Worm (Caenorhabditis elegans): ENCODE results near the gene coh-1.

Gene coh-1

DNA sequence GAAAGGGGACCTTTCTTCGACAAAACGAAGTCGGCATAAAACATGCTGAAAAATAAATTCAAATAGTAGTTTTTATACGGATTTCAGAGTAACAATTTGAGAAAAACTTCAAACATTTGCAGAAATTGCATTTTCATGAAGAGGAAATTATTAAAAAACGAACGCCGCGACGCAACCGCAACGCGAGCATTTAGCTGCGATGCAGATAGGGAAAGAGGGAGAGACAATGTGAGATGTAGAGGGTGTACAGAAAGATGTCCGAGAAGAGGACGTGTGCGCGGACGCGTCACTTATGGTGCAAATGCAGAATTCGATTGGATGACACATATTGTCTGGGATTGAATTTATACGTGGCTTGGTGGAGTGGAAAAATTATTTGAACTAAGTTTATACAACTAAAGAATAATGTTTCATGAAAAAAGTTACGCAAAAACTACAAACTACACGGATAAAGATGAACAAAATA, at the start of gene coh-1 (continued):
- TF ChIP-seq egl-27 (tag; optimal IDR thresholded peaks at IDR 0.05) (no peak), mep-1 (tag; optimal IDR thresholded peaks at IDR 0.05) (peak; percentile 66), dpl-1 (GFP tag; optimal IDR thresholded peaks at IDR 0.05) (peak; percentile 51), ama-1 (optimal IDR thresholded peaks at IDR 0.05) (no peak), hif-1 (tag; optimal IDR thresholded peaks at IDR 0.05) (peak in 1 of 2 experiments; percentile 7), dmd-8 (GFP tag; IDR thresholded peaks at IDR 0.05) (no peak), ceh-28 (tag; optimal IDR thresholded peaks at IDR 0.05) (no peak), ztf-11 (tag; optimal IDR thresholded peaks at IDR 0.05) (no peak), ctbp-1 (GFP tag; IDR thresholded peaks at IDR 0.05) (no peak), lin-13 (GFP tag; optimal IDR thresholded peaks at IDR 0.05) (no peak), madf-5 (GFP tag; IDR thresholded peaks at IDR 0.05) (no peak), unc-62 (GFP tag; optimal IDR thresholded peaks at IDR 0.05 in 1 of 2) (peak in 1 of 2 experiments; percentile 82), unc-62 (tag; optimal IDR thresholded peaks at IDR 0.05) (no peak), Y105C5A.15 (GFP tag; IDR thresholded peaks at IDR 0.05) (no peak), ztf-7 (tag; optimal IDR thresholded peaks at IDR 0.05) (no peak), arid-1 (GFP tag; conservative IDR thresholded peaks at IDR 0.05) (no peak), daf-12 (tag; optimal IDR thresholded peaks at IDR 0.05) (no peak), R02D3.7 (tag; optimal IDR thresholded peaks at IDR 0.05) (no peak), attf-4 (tag; optimal IDR thresholded peaks at IDR 0.05) (no peak), duxl-1 (tag; optimal IDR thresholded peaks at IDR 0.05; ENCODE audit: poor library complexity) (no peak), zfp-2 (tag; optimal IDR thresholded peaks at IDR 0.05) (no peak), rbr-2 (tag; optimal IDR thresholded peaks at IDR 0.05) (peak; percentile 59), nhr-11 (tag; optimal IDR thresholded peaks at IDR 0.05) (peak; percentile 2), tag-97 (GFP tag; IDR thresholded peaks at IDR 0.05) (no peak), lir-3 (tag; optimal IDR thresholded peaks at IDR 0.05) (no peak), ceh-82 (tag; optimal IDR thresholded peaks at IDR 0.05) (no peak), aly-2 (tag; optimal IDR thresholded peaks at IDR 0.05) (no peak), nhr-41 (GFP tag; IDR thresholded peaks at IDR 0.05) (no peak), Y75B8A.6 (GFP tag; IDR thresholded peaks at IDR 0.05) (no peak), pqm-1 (tag; optimal IDR thresholded peaks at IDR 0.05) (no peak), zip-2 (tag; optimal IDR thresholded peaks at IDR 0.05) (no peak), lsy-2 (tag; optimal IDR thresholded peaks at IDR 0.05) (peak in 1 of 2 experiments; percentile 71), nhr-10 (tag; optimal IDR thresholded peaks at IDR 0.05) (no peak), fkh-10 (GFP tag; optimal IDR thresholded peaks at IDR 0.05) (no peak), snpc-4 (tag; optimal IDR thresholded peaks at IDR 0.05) (no peak), hlh-11 (tag; optimal IDR thresholded peaks at IDR 0.05) (peak; percentile 19), zfp-3 (GFP tag; conservative IDR thresholded peaks at IDR 0.05) (no peak), hlh-30 (tag; optimal IDR thresholded peaks at IDR 0.05; ENCODE audit: insufficient read depth) (peak; percentile 32), nhr-48 (tag; optimal IDR thresholded peaks at IDR 0.05) (no peak), nhr-42 (GFP tag; IDR thresholded peaks at IDR 0.05) (no peak), ces-1 (GFP tag; optimal IDR thresholded peaks at IDR 0.05) (no peak), daf-16 (GFP tag; optimal IDR thresholded peaks at IDR 0.05) (no peak), daf-16 (tag; optimal IDR thresholded peaks at IDR 0.05) (no peak), snpc-1.2 (GFP tag; IDR thresholded peaks at IDR 0.05) (no peak), gei-8 (GFP tag; optimal IDR thresholded peaks at IDR 0.05) (no peak), nhr-237 (tag; optimal IDR thresholded peaks at IDR 0.05) (no peak), spr-3 (GFP tag; optimal IDR thresholded peaks at IDR 0.05) (no peak), daf-8 (GFP tag; IDR thresholded peaks at IDR 0.05) (no peak), zag-1 (tag; optimal IDR thresholded peaks at IDR 0.05) (no peak), aha-1 (tag) (peak; percentile 97), lim-7 (GFP tag; IDR thresholded peaks at IDR 0.05) (no peak), ZK337.2 (GFP tag; IDR thresholded peaks at IDR 0.05) (no peak), mdt-29 (GFP tag; IDR thresholded peaks at IDR 0.05) (no peak), set-16 (GFP tag; IDR thresholded peaks at IDR 0.05) (no peak)
